Worm (Caenorhabditis elegans): ENCODE results near the gene ugt-14.

DNA sequence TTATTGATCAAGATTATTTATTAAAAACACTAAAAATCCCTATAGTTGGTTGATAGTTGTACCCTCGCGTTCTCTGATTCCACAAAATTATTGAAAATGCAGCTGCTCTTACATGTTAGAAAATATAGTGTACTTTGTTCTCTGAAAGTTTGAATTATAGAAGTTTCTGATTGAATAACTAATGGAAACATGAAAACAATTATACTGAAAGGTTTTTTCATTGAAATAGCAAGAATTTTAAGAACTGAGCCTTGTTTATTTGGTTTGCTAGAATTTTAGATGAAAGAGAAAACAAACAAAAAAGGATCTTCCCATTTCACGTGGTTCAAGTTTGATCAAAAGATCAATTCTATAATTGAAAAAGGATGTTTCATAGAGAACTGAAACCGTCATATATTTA is 38.5 kb upstream of the ugt-14 start:
- TF ChIP-seq zag-1 (tag; optimal IDR thresholded peaks at IDR 0.05): no peak
- TF ChIP-seq ZK546.5 (tag; optimal IDR thresholded peaks at IDR 0.05): no peak
- TF ChIP-seq F13H6.1 (tag; optimal IDR thresholded peaks at IDR 0.05): no peak

Measured in whole organism, L2 larva.